Fruit fly (Drosophila melanogaster) whole organism, prepupa: ENCODE results near the gene CG31347.
A peak's percentile ranks its signal among the peaks of the same experiment; 100 is the strongest.

Source experiments
- Blimp-1 ChIP-seq: fragments of 200-800 bp; sonication (Bioruptor generic); optimal IDR thresholded peaks from 3 replicates; lab custom pipeline; 2017; ENCODE audit warnings: missing biosample characterization, missing genetic modification characterization, mild to moderate bottlenecking, moderate library complexity, missing genetic modification reagents
- CG10631 ChIP-seq: fragments of 200-800 bp; sonication (Bioruptor generic); optimal IDR thresholded peaks from 2 replicates; lab custom pipeline; 2016; ENCODE audit warnings: missing biosample characterization, missing genetic modification characterization
- CG10669 ChIP-seq: fragments of 200-800 bp; sonication (Bioruptor generic); optimal IDR thresholded peaks from 3 replicates; lab custom pipeline; 2018; ENCODE audit warnings: missing biosample characterization, mild to moderate bottlenecking, missing genetic modification characterization, moderate library complexity
- CG11294 ChIP-seq: fragments of 200-800 bp; sonication (Bioruptor generic); IDR thresholded peaks from 2 replicates; pipeline ENCODE4 v1.3.6; 2022; ENCODE audit warnings: missing biosample characterization, missing genetic modification characterization
- CG11762 ChIP-seq: fragments of 200-800 bp; sonication (Bioruptor generic); optimal IDR thresholded peaks from 3 replicates; lab custom pipeline; 2016; ENCODE audit warnings: missing biosample characterization, missing genetic modification characterization; ENCODE audit not compliant: insufficient read depth
- CG11902 ChIP-seq: fragments of 200-800 bp; sonication (Bioruptor generic); optimal IDR thresholded peaks from 3 replicates; lab custom pipeline; 2016; ENCODE audit warnings: missing biosample characterization, missing genetic modification characterization
- CG15336 ChIP-seq: fragments of 200-800 bp; sonication (Bioruptor generic); IDR thresholded peaks from 2 replicates; pipeline ENCODE4 v1.3.6; 2022; ENCODE audit warnings: missing biosample characterization, missing genetic modification characterization
- CG1621 ChIP-seq: fragments of 200-800 bp; sonication (Bioruptor generic); optimal IDR thresholded peaks from 3 replicates; lab custom pipeline; 2018; ENCODE audit warnings: missing biosample characterization, mild to moderate bottlenecking, missing genetic modification characterization
- CG16779 ChIP-seq: fragments of 200-800 bp; sonication (Bioruptor generic); optimal IDR thresholded peaks from 3 replicates; lab custom pipeline; 2017; ENCODE audit warnings: missing biosample characterization, mild to moderate bottlenecking, missing genetic modification characterization
- CG34406 ChIP-seq: fragments of 200-800 bp; sonication (Bioruptor generic); optimal IDR thresholded peaks from 3 replicates; lab custom pipeline; 2016; ENCODE audit warnings: missing biosample characterization, missing genetic modification characterization
- CG3919 ChIP-seq: fragments of 200-800 bp; sonication (Bioruptor generic); optimal IDR thresholded peaks from 3 replicates; lab custom pipeline; 2016; ENCODE audit warnings: missing biosample characterization, missing genetic modification characterization
- CG6163 ChIP-seq: fragments of 200-800 bp; sonication (Bioruptor generic); IDR thresholded peaks from 3 replicates; pipeline ENCODE4 v1.3.6; 2022; ENCODE audit warnings: missing biosample characterization, missing genetic modification characterization
- CG6276 ChIP-seq: fragments of 200-800 bp; sonication (Bioruptor generic); optimal IDR thresholded peaks from 2 replicates; lab custom pipeline; 2017; ENCODE audit warnings: missing biosample characterization, mild to moderate bottlenecking, missing genetic modification characterization
- CG6792 ChIP-seq: fragments of 200-800 bp; sonication (Bioruptor generic); optimal IDR thresholded peaks from 3 replicates; lab custom pipeline; 2016; ENCODE audit warnings: missing biosample characterization, missing genetic modification characterization
- CG6854 ChIP-seq: fragments of 200-800 bp; sonication (Bioruptor generic); optimal IDR thresholded peaks from 2 replicates; lab custom pipeline; 2017; ENCODE audit warnings: missing biosample characterization, mild to moderate bottlenecking, missing genetic modification characterization
- CG7368 ChIP-seq: fragments of 200-800 bp; sonication (Bioruptor generic); optimal IDR thresholded peaks from 3 replicates; lab custom pipeline; 2016; ENCODE audit warnings: missing biosample characterization, missing genetic modification characterization
- CG8119 ChIP-seq: fragments of 200-800 bp; sonication (Bioruptor generic); IDR thresholded peaks from 3 replicates; pipeline ENCODE4 v1.3.6; 2022; ENCODE audit warnings: missing biosample characterization, missing genetic modification characterization
- CG8319 ChIP-seq: fragments of 200-800 bp; sonication (Bioruptor generic); optimal IDR thresholded peaks from 3 replicates; lab custom pipeline; 2016; ENCODE audit warnings: missing biosample characterization, missing genetic modification characterization
- CG8632 ChIP-seq: fragments of 200-800 bp; sonication (Bioruptor generic); optimal IDR thresholded peaks from 3 replicates; lab custom pipeline; 2016; ENCODE audit warnings: missing biosample characterization, missing genetic modification characterization
- CG9139 ChIP-seq: fragments of 200-800 bp; sonication (Bioruptor generic); optimal IDR thresholded peaks from 3 replicates; lab custom pipeline; 2017; ENCODE audit warnings: missing biosample characterization, mild to moderate bottlenecking, missing genetic modification characterization
- Eip78C ChIP-seq: fragments of 200-800 bp; sonication (Bioruptor generic); peaks from one replicate; lab custom pipeline; 2016; ENCODE audit warnings: missing biosample characterization, missing genetic modification characterization
- Eip93F ChIP-seq: fragments of 200-800 bp; sonication (Bioruptor generic); optimal IDR thresholded peaks from 2 replicates; lab custom pipeline; 2016; ENCODE audit warnings: missing biosample characterization, mild to moderate bottlenecking, missing genetic modification characterization
- Ets21C ChIP-seq: fragments of 200-800 bp; sonication (Bioruptor generic); optimal IDR thresholded peaks from 3 replicates; lab custom pipeline; 2016; ENCODE audit warnings: missing biosample characterization, missing genetic modification characterization
- Ets96B ChIP-seq: fragments of 200-800 bp; optimal IDR thresholded peaks from 2 replicates; lab custom pipeline; 2019; ENCODE audit warnings: missing biosample characterization, mild to moderate bottlenecking, missing genetic modification characterization, moderate library complexity
- Gug ChIP-seq: fragments of 200-800 bp; sonication (Bioruptor generic); IDR thresholded peaks from 2 replicates; pipeline ENCODE4 v1.3.6; 2022; ENCODE audit warnings: missing biosample characterization, missing genetic modification characterization
- Hr38 ChIP-seq: sonication (Bioruptor generic); optimal IDR thresholded peaks from 2 replicates; lab custom pipeline; 2016; ENCODE audit warnings: missing biosample characterization, missing genetic modification characterization
- Hr39 ChIP-seq: fragments of 200-800 bp; sonication (Bioruptor generic); optimal IDR thresholded peaks from 2 replicates; lab custom pipeline; 2016; ENCODE audit warnings: missing biosample characterization, missing genetic modification characterization
- Hr4 ChIP-seq: fragments of 200-800 bp; sonication (Bioruptor generic); optimal IDR thresholded peaks from 3 replicates; lab custom pipeline; 2016; ENCODE audit warnings: missing biosample characterization, missing genetic modification characterization
- Lpt ChIP-seq: fragments of 200-800 bp; sonication (Bioruptor generic); optimal IDR thresholded peaks from 3 replicates; lab custom pipeline; 2016; ENCODE audit warnings: missing biosample characterization, missing genetic modification characterization
- Met ChIP-seq: fragments of 200-800 bp; sonication (Bioruptor generic); optimal IDR thresholded peaks from 3 replicates; lab custom pipeline; 2016; ENCODE audit warnings: missing biosample characterization, missing genetic modification characterization
- OdsH ChIP-seq: fragments of 200-800 bp; sonication (Bioruptor generic); optimal IDR thresholded peaks from 3 replicates; lab custom pipeline; 2016; ENCODE audit warnings: missing biosample characterization, missing genetic modification characterization
- Smox ChIP-seq: fragments of 200-800 bp; sonication (Bioruptor generic); optimal IDR thresholded peaks from 3 replicates; lab custom pipeline; 2016; ENCODE audit warnings: missing biosample characterization, missing genetic modification characterization
- Sox102F ChIP-seq: fragments of 200-800 bp; sonication (Bioruptor generic); optimal IDR thresholded peaks from 2 replicates; lab custom pipeline; 2016; ENCODE audit warnings: missing biosample characterization, mild to moderate bottlenecking, missing genetic modification characterization
- Sox15 ChIP-seq: fragments of 200-800 bp; sonication (Bioruptor generic); optimal IDR thresholded peaks from 3 replicates; lab custom pipeline; 2016; ENCODE audit warnings: missing biosample characterization, missing genetic modification characterization
- achi ChIP-seq: fragments of 200-800 bp; sonication (Bioruptor generic); optimal IDR thresholded peaks from 3 replicates; lab custom pipeline; 2016; ENCODE audit warnings: missing biosample characterization, missing genetic modification characterization
- acj6 ChIP-seq: fragments of 200-800 bp; sonication (Bioruptor generic); optimal IDR thresholded peaks from 3 replicates; lab custom pipeline; 2016; ENCODE audit warnings: missing biosample characterization, missing genetic modification characterization
- cyc ChIP-seq: fragments of 200-800 bp; sonication (Bioruptor generic); optimal IDR thresholded peaks from 3 replicates; lab custom pipeline; 2016; ENCODE audit warnings: missing biosample characterization, missing genetic modification characterization
- dac ChIP-seq: fragments of 200-800 bp; sonication (Bioruptor generic); optimal IDR thresholded peaks from 2 replicates; lab custom pipeline; 2017; ENCODE audit warnings: missing biosample characterization, mild to moderate bottlenecking, missing genetic modification characterization
- dsx ChIP-seq: fragments of 200-800 bp; optimal IDR thresholded peaks from 3 replicates; lab custom pipeline; 2019; ENCODE audit warnings: missing biosample characterization, mild to moderate bottlenecking, missing genetic modification characterization, moderate library complexity; ENCODE audit not compliant: poor library complexity, severe bottlenecking
- esn ChIP-seq: fragments of 200-800 bp; sonication (Bioruptor generic); optimal IDR thresholded peaks from 2 replicates; lab custom pipeline; 2016; ENCODE audit warnings: missing biosample characterization, mild to moderate bottlenecking, missing genetic modification characterization, moderate library complexity
- fd59A ChIP-seq: fragments of 200-800 bp; sonication (Bioruptor generic); optimal IDR thresholded peaks from 2 replicates; lab custom pipeline; 2017; ENCODE audit warnings: missing biosample characterization, mild to moderate bottlenecking, missing genetic modification characterization, missing genetic modification reagents
- fd85E ChIP-seq: fragments of 200-800 bp; sonication (Bioruptor generic); optimal IDR thresholded peaks from 3 replicates; lab custom pipeline; 2016; ENCODE audit warnings: missing biosample characterization, missing genetic modification characterization
- fkh ChIP-seq: fragments of 200-800 bp; sonication (Bioruptor generic); optimal IDR thresholded peaks from 3 replicates; lab custom pipeline; 2017; ENCODE audit warnings: missing biosample characterization, mild to moderate bottlenecking, missing genetic modification characterization, moderate library complexity
- lz ChIP-seq: fragments of 200-800 bp; sonication (Bioruptor generic); optimal IDR thresholded peaks from 3 replicates; lab custom pipeline; 2016; ENCODE audit warnings: missing biosample characterization, missing genetic modification characterization
- net ChIP-seq: fragments of 200-800 bp; sonication (Bioruptor generic); optimal IDR thresholded peaks from 3 replicates; lab custom pipeline; 2016; ENCODE audit warnings: missing biosample characterization, missing genetic modification characterization
- pdm3 ChIP-seq: fragments of 200-800 bp; sonication (Bioruptor generic); optimal IDR thresholded peaks from 3 replicates; lab custom pipeline; 2016; ENCODE audit warnings: missing biosample characterization, missing genetic modification characterization
- salr ChIP-seq, 2 experiments: fragments of 200-800 bp; sonication (Bioruptor generic); optimal IDR thresholded peaks; 3 replicates each; lab custom pipeline; 2016 to 2018; ENCODE audit warnings: missing biosample characterization in 2 of 2, missing genetic modification characterization in 2 of 2, mild to moderate bottlenecking in 1 of 2
- spab ChIP-seq: fragments of 200-800 bp; sonication (Bioruptor generic); optimal IDR thresholded peaks from 2 replicates; lab custom pipeline; 2017; ENCODE audit warnings: missing biosample characterization, mild to moderate bottlenecking, missing genetic modification characterization, missing genetic modification reagents
- ss ChIP-seq, 2 experiments: fragments of 200-800 bp; sonication (Bioruptor generic); optimal IDR thresholded peaks; 2 replicates in 1 of 2; 3 replicates in 1 of 2; lab custom pipeline; 2017 to 2018; ENCODE audit warnings: mild to moderate bottlenecking in 2 of 2, missing biosample characterization in 2 of 2, missing genetic modification characterization in 2 of 2, moderate library complexity in 1 of 2
- topi ChIP-seq: fragments of 200-800 bp; sonication (Bioruptor generic); optimal IDR thresholded peaks from 3 replicates; lab custom pipeline; 2016; ENCODE audit warnings: missing biosample characterization, missing genetic modification characterization
- vri ChIP-seq: fragments of 200-800 bp; sonication (Bioruptor generic); optimal IDR thresholded peaks from 3 replicates; lab custom pipeline; 2016; ENCODE audit warnings: missing biosample characterization, mild to moderate bottlenecking, missing genetic modification characterization

Gene CG31347

dm6 chr3R:12719627-12720343, 27.4 kb upstream of the CG31347 start:
- TF ChIP-seq Smox (GFP tag; lab: Kevin White, UChicago) (peak; percentile 42), lz (GFP tag; lab: Kevin White, UChicago) (peak; percentile 38), Lpt (GFP tag; lab: Kevin White, UChicago) (no peak), Ets96B (tag; lab: Kevin White, UChicago) (peak; percentile 78), CG34406 (peak; percentile 79), ss (GFP tag; optimal IDR thresholded peaks at IDR 0.05; lab: Kevin White, UChicago) (peak; percentile 49), OdsH (GFP tag; lab: Kevin White, UChicago) (peak; percentile 47), vri (GFP tag; lab: Kevin White, UChicago) (peak; percentile 46), acj6 (GFP tag; lab: Kevin White, UChicago) (peak; percentile 56), CG6792 (GFP tag; lab: Kevin White, UChicago) (peak; percentile 65), Gug (no peak), esn (GFP tag; lab: Kevin White, UChicago) (peak; percentile 68), CG7368 (GFP tag; lab: Kevin White, UChicago) (peak; percentile 33), CG15336 (GFP tag; lab: Robert Waterston, UW) (peak; percentile 67), CG6854 (GFP tag; lab: Kevin White, UChicago) (peak; percentile 55), CG8319 (GFP tag; lab: Kevin White, UChicago) (peak; percentile 56), CG16779 (tag; lab: Kevin White, UChicago) (peak; percentile 71), CG11762 (GFP tag; lab: Kevin White, UChicago) (no peak), topi (GFP tag; lab: Kevin White, UChicago) (peak; percentile 44), Eip93F (no peak), CG1621 (tag; lab: Kevin White, UChicago) (peak; percentile 13), CG6163 (GFP tag; lab: Robert Waterston, UW) (peak; percentile 62), spab (GFP tag; lab: Kevin White, UChicago) (peak; percentile 47), pdm3 (GFP tag; lab: Kevin White, UChicago) (peak; percentile 44), CG10631 (peak; percentile 55), Blimp-1 (GFP tag; lab: Kevin White, UChicago) (peak; percentile 44), Ets21C (no peak), CG6276 (GFP tag; lab: Kevin White, UChicago) (peak; percentile 69), dsx (peak; percentile 71), Eip78C (peak; percentile 80), CG8632 (peak; percentile 80), salr (GFP tag; optimal IDR thresholded peaks at IDR 0.05; lab: Kevin White, UChicago) (peak in 1 of 2 experiments; percentile 38), fd59A (no peak), CG3919 (peak; percentile 63), CG9139 (GFP tag; lab: Kevin White, UChicago) (peak; percentile 22), achi (GFP tag; lab: Kevin White, UChicago) (peak; percentile 66), cyc (peak; percentile 19), dac (no peak), Sox15 (GFP tag; lab: Kevin White, UChicago) (no peak), fd85E (GFP tag; lab: Kevin White, UChicago) (peak; percentile 36), Sox102F (GFP tag; lab: Kevin White, UChicago) (peak; percentile 53), Hr4 (GFP tag; lab: Kevin White, UChicago) (peak; percentile 41), CG10669 (GFP tag; lab: Kevin White, UChicago) (peak; percentile 64), Hr39 (GFP tag; lab: Kevin White, UChicago) (peak; percentile 21), fkh (no peak), net (GFP tag; lab: Kevin White, UChicago) (peak; percentile 39), Met (GFP tag; lab: Kevin White, UChicago) (peak; percentile 28), CG11294 (peak; percentile 41), CG11902 (GFP tag; lab: Kevin White, UChicago) (peak; percentile 25), CG8119 (peak; percentile 51; the same call in 1 of the 3 replicates), Hr38 (no peak)
